Fruit fly (Drosophila melanogaster) S2 (cell line): ENCODE measurements around the gene CG15717.
"Not testable (repeated sequence)": the region's sequence is repeated elsewhere in the genome, so short reads cannot be mapped to it uniquely, and the experiment has no call there.

Experiments used
- CG8478 ChIP-seq: fragments of >200 bp; optimal IDR thresholded peaks from 2 replicates; lab custom pipeline; 2018
- CTCF ChIP-seq, 2 experiments: fragments of >200 bp; optimal IDR thresholded peaks; 2 replicates each; lab custom pipeline; 2018

DNA sequence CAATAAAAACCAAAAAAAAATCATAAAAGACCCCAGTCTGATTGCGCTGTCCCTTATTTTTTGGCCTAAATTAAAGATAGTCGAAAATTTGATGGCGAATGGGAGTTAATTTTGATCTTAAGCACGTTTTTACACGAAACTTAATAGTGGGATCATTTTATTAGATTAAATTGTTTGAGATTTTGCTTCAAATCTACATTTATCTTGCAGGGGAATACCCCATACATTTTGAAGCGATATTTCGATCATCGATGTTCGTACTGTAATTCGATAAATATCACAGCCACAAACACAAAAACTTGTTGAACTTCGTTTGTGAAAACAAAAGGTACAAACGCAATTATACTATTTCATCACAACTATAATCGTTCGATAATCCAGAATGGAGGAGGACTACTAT lies 49.0 kb downstream of the CG15717 start, which contains the start of gene CG32640:
- TF ChIP-seq CTCF (optimal IDR thresholded peaks at IDR 0.05; lab: Kevin White, UChicago); CG8478 (lab: Kevin White, UChicago): not testable (repeated sequence)
